Worm (Caenorhabditis elegans) whole organism, L2 larva: ENCODE results near the gene C07G3.8.

Experiments
- F13H6.1 ChIP-seq: sonication (generic microtip); optimal IDR thresholded peaks from 2 replicates; lab custom pipeline; 2016; ENCODE audit warnings: missing genetic modification characterization, missing compliant biosample characterization
- ZK546.5 ChIP-seq: sonication (generic microtip); optimal IDR thresholded peaks from 2 replicates; lab custom pipeline; 2017; ENCODE audit warnings: missing biosample characterization, missing genetic modification characterization
- alr-1 ChIP-seq: fragments of 150-350 bp; optimal IDR thresholded peaks from 2 replicates; lab custom pipeline; 2014; ENCODE audit warnings: missing biosample characterization, missing genetic modification characterization
- ceh-82 ChIP-seq: fragments of 150-350 bp; optimal IDR thresholded peaks from 2 replicates; lab custom pipeline; 2014; ENCODE audit warnings: missing biosample characterization, missing genetic modification characterization
- nhr-21 ChIP-seq: fragments of 150-350 bp; optimal IDR thresholded peaks from 2 replicates; lab custom pipeline; 2014; ENCODE audit warnings: missing biosample characterization, missing genetic modification characterization

ce11 chrV:3482550-3483002, 19.4 kb downstream of the C07G3.8 start, which contains the start of gene lys-7:
- TF ChIP-seq F13H6.1 = no peak
- TF ChIP-seq alr-1 (tag; lab: Kevin White, UChicago) = no peak
- TF ChIP-seq nhr-21 (tag; lab: Kevin White, UChicago) = no peak
- TF ChIP-seq ZK546.5 = no peak
- TF ChIP-seq ceh-82 (tag; lab: Kevin White, UChicago) = no peak
